Worm (Caenorhabditis elegans): ENCODE results near the gene nhr-111.

The nhr-111 gene

DNA sequence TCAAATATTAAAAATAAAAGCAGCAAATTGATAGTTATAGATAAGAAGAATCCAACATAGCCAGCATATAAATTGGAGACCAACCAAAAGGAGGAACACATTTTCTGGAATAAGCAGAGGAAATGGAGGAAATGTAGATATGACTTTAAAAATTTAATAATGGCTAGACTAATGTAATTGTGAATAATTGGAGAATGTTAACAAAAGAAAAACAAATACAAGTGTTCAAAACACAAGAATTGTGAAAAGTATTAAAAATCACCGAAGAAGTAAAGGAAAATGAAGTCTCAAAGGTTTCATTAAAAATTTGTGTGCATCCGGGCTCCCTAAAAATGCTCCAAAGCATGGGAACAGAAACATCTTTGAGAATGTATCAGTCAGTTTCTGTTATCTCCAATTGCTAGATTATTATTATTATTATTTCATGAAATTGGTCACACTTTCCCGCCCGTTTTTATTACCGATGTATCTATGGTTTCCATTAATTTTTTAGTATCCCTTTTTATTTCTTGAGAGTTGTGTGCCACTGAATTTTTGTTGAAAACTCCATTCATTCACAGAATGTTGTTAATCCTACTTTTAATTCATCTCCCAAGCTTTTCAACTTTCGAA, 37.6 kb upstream of the nhr-111 start, which contains the start of the genes str-109 and F10A3.11:
Gene str-109, minus strand, starts transcription at position 101 of the 612 bp plus-strand sequence.
Gene F10A3.11, plus strand, starts transcription at position 562 of the 612 bp plus-strand sequence.
- TF ChIP-seq ham-2 (GFP tag; optimal IDR thresholded peaks at IDR 0.05) (no peak), blmp-1 (tag; optimal IDR thresholded peaks at IDR 0.05) (no peak), sem-2 (GFP tag; optimal IDR thresholded peaks at IDR 0.05) (no peak), cnd-1 (tag; optimal IDR thresholded peaks at IDR 0.05) (no peak), bed-3 (GFP tag; optimal IDR thresholded peaks at IDR 0.05) (no peak), nhr-2 (tag; optimal IDR thresholded peaks at IDR 0.05) (no peak), ceh-39 (tag; optimal IDR thresholded peaks at IDR 0.05) (no peak), lin-13 (tag; optimal IDR thresholded peaks at IDR 0.05) (no peak), lsy-2 (tag; optimal IDR thresholded peaks at IDR 0.05) (no peak), flh-1 (GFP tag; optimal IDR thresholded peaks at IDR 0.05) (no peak), unc-62 (GFP tag; optimal IDR thresholded peaks at IDR 0.05) (no peak), zip-8 (tag; optimal IDR thresholded peaks at IDR 0.05) (no peak), hlh-1 (tag; optimal IDR thresholded peaks at IDR 0.05) (no peak), elt-1 (tag; optimal IDR thresholded peaks at IDR 0.05; ENCODE audit: borderline replicate concordance, insufficient read depth) (no peak)

DNA sequence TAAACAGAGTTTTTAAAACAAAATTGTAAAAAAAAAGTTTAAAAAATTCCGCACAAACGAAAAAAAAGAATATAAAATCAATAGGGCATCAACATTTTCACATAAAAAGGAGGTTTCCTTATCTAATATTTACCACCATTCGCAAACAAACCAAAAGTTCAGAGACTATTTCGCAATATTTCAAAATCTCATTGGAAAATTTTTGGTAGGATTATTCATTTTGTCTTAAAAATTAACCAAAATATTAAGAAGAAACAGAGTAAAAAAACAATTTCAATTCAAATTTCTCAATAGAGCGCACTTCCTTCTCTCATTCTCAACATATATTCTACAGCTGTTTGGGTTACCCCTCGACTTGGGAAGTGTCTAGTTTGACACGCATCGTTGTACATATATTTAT, 35.4 kb upstream of the nhr-111 start:
- TF ChIP-seq unc-120 (tag; optimal IDR thresholded peaks at IDR 0.05; ENCODE audit: poor library complexity, severe bottlenecking) = no peak
- no peak for TF ChIP-seq snpc-4 (tag; optimal IDR thresholded peaks at IDR 0.05)
- TF ChIP-seq nhr-2 (tag; optimal IDR thresholded peaks at IDR 0.05) = no peak
- no peak for TF ChIP-seq lin-32 (GFP tag; optimal IDR thresholded peaks at IDR 0.05)
- no peak for TF ChIP-seq ceh-39 (tag; optimal IDR thresholded peaks at IDR 0.05)
- no peak for TF ChIP-seq ceh-43 (GFP tag; optimal IDR thresholded peaks at IDR 0.05)
- TF ChIP-seq mab-5 (tag; optimal IDR thresholded peaks at IDR 0.05) = no peak
- no peak for TF ChIP-seq nhr-12 (tag; optimal IDR thresholded peaks at IDR 0.05)
- no peak for TF ChIP-seq lsy-2 (tag; optimal IDR thresholded peaks at IDR 0.05)
- no peak for TF ChIP-seq ceh-83 (GFP tag; optimal IDR thresholded peaks at IDR 0.05)

DNA sequence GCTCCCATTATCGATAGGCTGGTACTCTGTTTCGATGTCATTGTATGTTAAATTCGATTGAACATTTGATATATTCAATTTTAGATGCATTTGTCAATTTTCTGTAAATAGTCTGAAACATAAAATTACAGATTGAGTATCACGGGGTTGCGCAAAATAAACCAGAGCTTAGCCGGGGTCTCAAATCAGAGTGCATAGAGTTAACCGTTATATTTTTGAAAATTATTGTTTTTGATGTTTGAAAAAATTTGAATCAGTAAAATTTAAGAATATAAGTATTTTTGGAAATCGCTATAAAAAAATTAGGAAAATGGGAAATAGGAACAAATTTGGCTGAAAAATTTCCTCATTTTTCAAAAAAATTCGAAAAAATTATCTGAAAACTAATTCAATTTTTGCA, 35.0 kb upstream of the nhr-111 start, which contains the start of gene F10A3.17:
Gene F10A3.17, minus strand, starts transcription at position 101 of the 400 bp plus-strand sequence.
- TF ChIP-seq sptf-1 (tag; optimal IDR thresholded peaks at IDR 0.05) = no peak
- no peak for TF ChIP-seq drap-1 (GFP tag; optimal IDR thresholded peaks at IDR 0.05)
- no peak for TF ChIP-seq tbx-8 (GFP tag; optimal IDR thresholded peaks at IDR 0.05)
- TF ChIP-seq ceh-39 (tag; optimal IDR thresholded peaks at IDR 0.05) = no peak
- TF ChIP-seq pha-4 (tag; optimal IDR thresholded peaks at IDR 0.05) = no peak
- no peak for TF ChIP-seq nhr-237 (tag; optimal IDR thresholded peaks at IDR 0.05)
- TF ChIP-seq cnd-1 (tag; optimal IDR thresholded peaks at IDR 0.05) = no peak
- no peak for TF ChIP-seq elt-3 (tag; optimal IDR thresholded peaks at IDR 0.05)
- no peak for TF ChIP-seq ztf-11 (tag; optimal IDR thresholded peaks at IDR 0.05)

DNA sequence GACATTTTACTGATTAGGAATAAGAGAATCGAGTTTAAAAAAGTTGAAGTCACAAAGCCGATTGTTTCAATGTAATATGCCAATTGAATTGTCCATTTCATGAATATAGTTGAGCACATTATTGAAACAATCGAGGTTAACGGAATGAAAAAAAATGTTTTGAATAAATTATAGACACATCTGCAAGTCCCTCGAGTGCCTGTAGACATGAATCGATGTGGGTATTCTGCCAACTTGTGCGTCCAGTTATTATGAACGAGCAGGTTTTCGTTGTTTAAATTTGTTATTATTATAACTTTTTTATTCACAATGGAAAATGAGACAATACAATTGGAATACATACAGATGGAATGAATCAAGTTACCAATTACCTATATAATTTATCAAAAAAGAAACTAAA, 33.8 kb upstream of the nhr-111 start, which contains the start of gene str-99:
Gene str-99, minus strand, starts transcription at position 101 of the 400 bp plus-strand sequence.
- TF ChIP-seq mab-5 (tag; optimal IDR thresholded peaks at IDR 0.05) = no peak
- no peak for TF ChIP-seq pha-4 (tag; optimal IDR thresholded peaks at IDR 0.05)
- TF ChIP-seq lin-32 (GFP tag; optimal IDR thresholded peaks at IDR 0.05) = no peak
- no peak for TF ChIP-seq ceh-39 (tag; optimal IDR thresholded peaks at IDR 0.05)
- no peak for TF ChIP-seq drap-1 (GFP tag; optimal IDR thresholded peaks at IDR 0.05)
- no peak for TF ChIP-seq mep-1 (tag; optimal IDR thresholded peaks at IDR 0.05)
- no peak for TF ChIP-seq sem-2 (GFP tag; optimal IDR thresholded peaks at IDR 0.05)
- TF ChIP-seq nhr-2 (tag; optimal IDR thresholded peaks at IDR 0.05) = no peak
- no peak for TF ChIP-seq nhr-28 (tag; optimal IDR thresholded peaks at IDR 0.05)
- no peak for TF ChIP-seq nhr-12 (tag; optimal IDR thresholded peaks at IDR 0.05)
- TF ChIP-seq ceh-43 (GFP tag; optimal IDR thresholded peaks at IDR 0.05) = no peak
- no peak for TF ChIP-seq zip-8 (tag; optimal IDR thresholded peaks at IDR 0.05)
- no peak for TF ChIP-seq unc-39 (tag; optimal IDR thresholded peaks at IDR 0.05)
- TF ChIP-seq ztf-11 (tag; optimal IDR thresholded peaks at IDR 0.05) = no peak
- TF ChIP-seq flh-1 (GFP tag; optimal IDR thresholded peaks at IDR 0.05) = no peak
- TF ChIP-seq nhr-237 (tag; optimal IDR thresholded peaks at IDR 0.05) = no peak
- TF ChIP-seq ham-2 (GFP tag; optimal IDR thresholded peaks at IDR 0.05) = no peak
- TF ChIP-seq unc-62 (GFP tag; optimal IDR thresholded peaks at IDR 0.05) = no peak

DNA sequence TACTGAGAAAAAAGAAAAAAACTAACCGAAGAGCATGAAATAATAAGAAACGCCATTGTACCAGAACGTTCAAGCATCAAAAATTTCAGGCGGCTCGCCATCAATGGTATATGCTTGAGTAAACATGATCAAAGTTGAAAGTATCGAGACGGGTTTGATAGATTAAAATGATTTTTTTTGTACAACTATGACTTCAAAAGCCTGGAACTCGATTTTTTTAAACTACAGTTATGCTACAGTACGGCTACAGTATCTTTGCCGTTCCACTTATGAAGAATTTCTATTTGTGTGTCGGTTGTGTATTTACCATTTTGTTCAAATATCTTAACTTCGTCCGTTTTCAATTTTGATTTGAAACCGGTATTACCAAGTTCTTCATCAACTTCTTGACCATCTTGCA, 30.5 kb upstream of the nhr-111 start, which contains the start of gene str-97:
Gene str-97, minus strand, starts transcription at position 101 of the 400 bp plus-strand sequence.
- TF ChIP-seq unc-120 (tag; optimal IDR thresholded peaks at IDR 0.05; ENCODE audit: poor library complexity, severe bottlenecking) (no peak), tbx-8 (GFP tag; optimal IDR thresholded peaks at IDR 0.05) (no peak), snpc-4 (tag; optimal IDR thresholded peaks at IDR 0.05) (no peak), lin-13 (tag; optimal IDR thresholded peaks at IDR 0.05) (no peak), ztf-11 (tag; optimal IDR thresholded peaks at IDR 0.05) (no peak), elt-1 (tag; optimal IDR thresholded peaks at IDR 0.05; ENCODE audit: borderline replicate concordance, insufficient read depth) (no peak), drap-1 (GFP tag; optimal IDR thresholded peaks at IDR 0.05) (no peak), lin-32 (GFP tag; optimal IDR thresholded peaks at IDR 0.05) (no peak), nhr-237 (tag; optimal IDR thresholded peaks at IDR 0.05) (no peak), bed-3 (GFP tag; optimal IDR thresholded peaks at IDR 0.05) (no peak), flh-1 (GFP tag; optimal IDR thresholded peaks at IDR 0.05) (no peak), cnd-1 (tag; optimal IDR thresholded peaks at IDR 0.05) (no peak), ceh-39 (tag; optimal IDR thresholded peaks at IDR 0.05) (no peak), nhr-2 (tag; optimal IDR thresholded peaks at IDR 0.05) (no peak), mep-1 (tag; optimal IDR thresholded peaks at IDR 0.05) (no peak)
